Worm (Caenorhabditis elegans) whole organism, L4 larva: ENCODE data around the gene D1005.4.

Source experiments
- F37D6.2 ChIP-seq: sonication (generic microtip); optimal IDR thresholded peaks from 2 replicates; lab custom pipeline; 2016; ENCODE audit warnings: mild to moderate bottlenecking, missing genetic modification characterization, missing compliant biosample characterization
- T20F7.1 ChIP-seq: fragments of 200-800 bp; sonication (Bioruptor generic); optimal IDR thresholded peaks from 2 replicates; lab custom pipeline; 2018; ENCODE audit warnings: mild to moderate bottlenecking, missing genetic modification characterization, missing compliant biosample characterization
- ces-1 ChIP-seq: fragments of 150-350 bp; sonication (generic microtip); optimal IDR thresholded peaks from 4 replicates; lab custom pipeline; 2014; ENCODE audit warnings: missing biosample characterization, missing genetic modification reagents, missing genetic modification characterization
- dve-1 ChIP-seq: sonication (generic microtip); optimal IDR thresholded peaks from 2 replicates; lab custom pipeline; 2017; ENCODE audit warnings: antibody characterized with exemption, mild to moderate bottlenecking, missing genetic modification characterization, missing compliant biosample characterization; ENCODE audit not compliant: insufficient read depth
- egl-43 ChIP-seq: fragments of 200-800 bp; sonication (Bioruptor generic); IDR thresholded peaks from 2 replicates; pipeline ENCODE4 v1.3.6; 2022; ENCODE audit warnings: missing genetic modification reagents, missing genetic modification characterization, missing compliant biosample characterization
- fkh-10 ChIP-seq: fragments of 150-350 bp; optimal IDR thresholded peaks from 2 replicates; lab custom pipeline; 2014; ENCODE audit warnings: missing biosample characterization, missing genetic modification reagents, missing genetic modification characterization
- hmg-1.1 ChIP-seq: fragments of 200-800 bp; sonication (Bioruptor generic); IDR thresholded peaks from 2 replicates; pipeline ENCODE4 v1.3.6; 2022; ENCODE audit warnings: missing genetic modification reagents, missing genetic modification characterization, missing compliant biosample characterization
- jun-1 ChIP-seq: fragments of 150-350 bp; optimal IDR thresholded peaks from 2 replicates; lab custom pipeline; 2014; ENCODE audit warnings: missing biosample characterization, missing genetic modification reagents, missing genetic modification characterization
- lsy-2 ChIP-seq, 2 experiments: fragments of 150-350 bp in 1 of 2; sonication (generic microtip) in 1 of 2; optimal IDR thresholded peaks; 2 replicates each; lab custom pipeline; 2014 to 2017; ENCODE audit warnings: missing biosample characterization in 2 of 2, missing genetic modification characterization in 2 of 2
- madf-5 ChIP-seq, 2 experiments: fragments of 200-800 bp; sonication (Bioruptor generic); IDR thresholded peaks; 2 replicates each; pipeline ENCODE4 v1.3.6; 2022; ENCODE audit warnings: missing compliant biosample characterization in 2 of 2, missing genetic modification characterization in 2 of 2
- mep-1 ChIP-seq: fragments of 150-350 bp; sonication (generic microtip); optimal IDR thresholded peaks from 3 replicates; lab custom pipeline; 2014; ENCODE audit warnings: missing biosample characterization, missing genetic modification characterization
- mes-2 ChIP-seq: sonication (generic microtip); optimal IDR thresholded peaks from 2 replicates; lab custom pipeline; 2016; ENCODE audit warnings: missing genotype, mild to moderate bottlenecking, missing genetic modification characterization, missing compliant biosample characterization; ENCODE audit not compliant: poor library complexity, severe bottlenecking
- mxl-3 ChIP-seq: fragments of 200-800 bp; sonication (Bioruptor generic); optimal IDR thresholded peaks from 2 replicates; lab custom pipeline; 2018; ENCODE audit warnings: mild to moderate bottlenecking, missing genetic modification characterization, missing compliant biosample characterization
- nhr-25 ChIP-seq: sonication (generic microtip); optimal IDR thresholded peaks from 2 replicates; lab custom pipeline; 2017; ENCODE audit warnings: missing genetic modification characterization, mild to moderate bottlenecking, missing compliant biosample characterization, antibody characterized with exemption, moderate library complexity, borderline replicate concordance; ENCODE audit not compliant: insufficient read depth
- nhr-77 ChIP-seq: fragments of 150-350 bp; optimal IDR thresholded peaks from 2 replicates; lab custom pipeline; 2014; ENCODE audit warnings: missing biosample characterization, missing genetic modification characterization
- unc-62 ChIP-seq, 3 experiments: fragments of 150-350 bp in 1 of 3; sonication (generic microtip); optimal IDR thresholded peaks in 2 of 3; peaks in 1 of 3; 1 replicate in 1 of 3; 2 replicates in 2 of 3; lab custom pipeline; 2014 to 2017; ENCODE audit warnings: missing biosample characterization in 3 of 3, missing genetic modification characterization in 3 of 3, missing genetic modification reagents in 3 of 3, missing genotype in 1 of 3
- zip-11 ChIP-seq: fragments of 200-800 bp; sonication (Bioruptor generic); IDR thresholded peaks from 2 replicates; pipeline ENCODE4 v1.3.6; 2022; ENCODE audit warnings: missing genetic modification characterization, missing compliant biosample characterization
- ztf-11 ChIP-seq: fragments of 150-350 bp; optimal IDR thresholded peaks from 2 replicates; lab custom pipeline; 2014; ENCODE audit warnings: missing biosample characterization, missing genetic modification characterization
- ztf-7 ChIP-seq: fragments of 150-350 bp; optimal IDR thresholded peaks from 2 replicates; lab custom pipeline; 2014; ENCODE audit warnings: missing biosample characterization, missing genetic modification characterization

D1005.4 gene

ce11 chrX:1437097-1437496, 48.5 kb downstream of the D1005.4 start:
- TF ChIP-seq jun-1 (tag; lab: Kevin White, UChicago), result no peak
- TF ChIP-seq ztf-7, result no peak
- no peak for TF ChIP-seq nhr-25 (tag; lab: Kevin White, UChicago)
- TF ChIP-seq dve-1, result no peak
- TF ChIP-seq ces-1 (GFP tag; lab: Kevin White, UChicago), result no peak
- TF ChIP-seq madf-5 (GFP tag; IDR thresholded peaks at IDR 0.05; lab: Robert Waterston, UW), result no peak
- TF ChIP-seq T20F7.1 (GFP tag; lab: Kevin White, UChicago), result no peak
- peak; percentile 40 for TF ChIP-seq fkh-10
- TF ChIP-seq lsy-2 (tag; optimal IDR thresholded peaks at IDR 0.05; lab: Kevin White, UChicago), result peak in 1 of 2 experiments; percentile 14
- TF ChIP-seq nhr-77, result no peak
- peak; percentile 32 for TF ChIP-seq F37D6.2 (tag; lab: Kevin White, UChicago)
- TF ChIP-seq mes-2 (tag; lab: Kevin White, UChicago), result peak; percentile 46
- 0 out of 2 replicates have a peak, but pooled peaks have one; percentile 54 for TF ChIP-seq egl-43 (GFP tag; lab: Robert Waterston, UW)
- no peak for TF ChIP-seq zip-11 (GFP tag; lab: Robert Waterston, UW)
- peak in 1 of 2 experiments; percentile 56 for TF ChIP-seq unc-62 (GFP tag; optimal IDR thresholded peaks at IDR 0.05 in 1 of 2; lab: Kevin White, UChicago)
- TF ChIP-seq unc-62 (tag; optimal IDR thresholded peaks at IDR 0.05; lab: Kevin White, UChicago), result no peak
- TF ChIP-seq mep-1 (tag; lab: Kevin White, UChicago), result peak; percentile 3
- no peak for TF ChIP-seq ztf-11 (tag; lab: Kevin White, UChicago)
- TF ChIP-seq hmg-1.1, result peak; percentile 32; the same call in 1 of the 2 replicates
- TF ChIP-seq mxl-3, result no peak
